Worm (Caenorhabditis elegans): ENCODE results near the gene ocr-4.

- TF ChIP-seq lsy-2 (tag; optimal IDR thresholded peaks at IDR 0.05): no peak
- TF ChIP-seq nhr-23 (tag; optimal IDR thresholded peaks at IDR 0.05): no peak
- TF ChIP-seq aly-2 (tag; optimal IDR thresholded peaks at IDR 0.05): no peak
- no peak for TF ChIP-seq R02D3.7 (tag; optimal IDR thresholded peaks at IDR 0.05)
- no peak for TF ChIP-seq lin-39 (tag; optimal IDR thresholded peaks at IDR 0.05)
- TF ChIP-seq nhr-237 (tag; optimal IDR thresholded peaks at IDR 0.05): no peak
- no peak for TF ChIP-seq egl-27 (tag; optimal IDR thresholded peaks at IDR 0.05)
- no peak for TF ChIP-seq unc-62 (GFP tag; optimal IDR thresholded peaks at IDR 0.05)
Measured at ce11 chrIV:7309678-7310077, 22.9 kb downstream of the ocr-4 start.

Data from whole organism, L2 larva.